Worm (Caenorhabditis elegans): ENCODE data around the gene C30G12.4.

C30G12.4 gene

ce11 chrII:7232517-7232916 is 29.4 kb upstream of the C30G12.4 start, which contains the start of gene ctsa-3.1:
Gene ctsa-3.1 (plus strand): TSS chrII:7232853.
- TF ChIP-seq fkh-4 (tag; optimal IDR thresholded peaks at IDR 0.05; ENCODE audit: borderline replicate concordance) (no peak), elt-2 (tag; optimal IDR thresholded peaks at IDR 0.05) (peak; percentile 66), nhr-20 (tag; optimal IDR thresholded peaks at IDR 0.05) (no peak), nhr-237 (tag; optimal IDR thresholded peaks at IDR 0.05) (no peak), lin-14 (GFP tag; optimal IDR thresholded peaks at IDR 0.05) (peak; percentile 1), unc-30 (tag; optimal IDR thresholded peaks at IDR 0.05) (no peak), unc-62 (GFP tag; optimal IDR thresholded peaks at IDR 0.05) (no peak), nhr-28 (tag; optimal IDR thresholded peaks at IDR 0.05) (no peak), ceh-82 (tag; optimal IDR thresholded peaks at IDR 0.05) (no peak), nhr-71 (tag; optimal IDR thresholded peaks at IDR 0.05) (no peak), alr-1 (tag; optimal IDR thresholded peaks at IDR 0.05; ENCODE audit: borderline replicate concordance) (no peak), nhr-77 (tag; optimal IDR thresholded peaks at IDR 0.05) (no peak), rnt-1 (tag; optimal IDR thresholded peaks at IDR 0.05) (no peak)

ce11 chrII:7233274-7233673 is 28.7 kb upstream of the C30G12.4 start:
- TF ChIP-seq elt-2 (tag; optimal IDR thresholded peaks at IDR 0.05) (peak; percentile 32), fkh-8 (tag; optimal IDR thresholded peaks at IDR 0.05) (no peak), F16B12.6 (tag; optimal IDR thresholded peaks at IDR 0.05) (no peak), lin-35 (GFP tag; optimal IDR thresholded peaks at IDR 0.05) (peak in 1 of 2 experiments; percentile 4), efl-1 (optimal IDR thresholded peaks at IDR 0.05) (no peak), efl-1 (GFP tag; optimal IDR thresholded peaks at IDR 0.05 in 1 of 2) (peak in 1 of 2 experiments; percentile 65), blmp-1 (tag; optimal IDR thresholded peaks at IDR 0.05) (no peak)

- TF ChIP-seq fos-1 (tag; optimal IDR thresholded peaks at IDR 0.05) (no peak), lin-35 (GFP tag; optimal IDR thresholded peaks at IDR 0.05) (peak in 1 of 2 experiments; percentile 17), nhr-71 (tag; optimal IDR thresholded peaks at IDR 0.05) (peak; percentile 2), elt-2 (tag; optimal IDR thresholded peaks at IDR 0.05) (peak; percentile 8), lin-13 (GFP tag; optimal IDR thresholded peaks at IDR 0.05) (no peak), efl-1 (optimal IDR thresholded peaks at IDR 0.05) (no peak), efl-1 (GFP tag; optimal IDR thresholded peaks at IDR 0.05 in 1 of 2) (peak in 1 of 2 experiments; percentile 33)
Measured at ce11 chrII:7236937-7237336, 25.0 kb upstream of the C30G12.4 start.

- TF ChIP-seq mdl-1 (tag; optimal IDR thresholded peaks at IDR 0.05) (peak in 1 of 2 experiments; percentile 2), nhr-71 (tag; optimal IDR thresholded peaks at IDR 0.05) (peak; percentile 16), irx-1 (tag; optimal IDR thresholded peaks at IDR 0.05) (no peak), fkh-4 (tag; optimal IDR thresholded peaks at IDR 0.05; ENCODE audit: borderline replicate concordance) (no peak), sptf-1 (tag; optimal IDR thresholded peaks at IDR 0.05) (no peak), unc-62 (GFP tag; optimal IDR thresholded peaks at IDR 0.05) (no peak), elt-2 (tag; optimal IDR thresholded peaks at IDR 0.05) (peak; percentile 95), lin-35 (GFP tag; optimal IDR thresholded peaks at IDR 0.05) (peak in 1 of 2 experiments; percentile 53), grh-1 (GFP tag; IDR thresholded peaks at IDR 0.05) (no peak), F16B12.6 (tag; optimal IDR thresholded peaks at IDR 0.05) (no peak), nhr-11 (tag; optimal IDR thresholded peaks at IDR 0.05) (no peak), nhr-12 (tag; optimal IDR thresholded peaks at IDR 0.05) (no peak), nhr-20 (tag; optimal IDR thresholded peaks at IDR 0.05) (peak; percentile 23), lin-14 (GFP tag; optimal IDR thresholded peaks at IDR 0.05) (no peak), nhr-19 (GFP tag; conservative IDR thresholded peaks at IDR 0.05) (peak; percentile 68), efl-1 (optimal IDR thresholded peaks at IDR 0.05) (no peak), efl-1 (GFP tag; optimal IDR thresholded peaks at IDR 0.05 in 1 of 2) (peak in 1 of 2 experiments; percentile 87), jun-1 (tag; optimal IDR thresholded peaks at IDR 0.05) (no peak), hlh-4 (tag; optimal IDR thresholded peaks at IDR 0.05) (no peak), C16A3.4 (tag; optimal IDR thresholded peaks at IDR 0.05) (no peak)
Measured at ce11 chrII:7238248-7238647, 23.7 kb upstream of the C30G12.4 start, which contains the start of gene aqp-1. Gene aqp-1 (minus strand): TSS chrII:7238349.

- no peak for TF ChIP-seq nhr-47 (tag; optimal IDR thresholded peaks at IDR 0.05)
- peak; percentile 60 for TF ChIP-seq nhr-85 (tag)
- TF ChIP-seq efl-1 (optimal IDR thresholded peaks at IDR 0.05): no peak
- TF ChIP-seq efl-1 (GFP tag; optimal IDR thresholded peaks at IDR 0.05 in 1 of 2): peak in 1 of 2 experiments; percentile 52
- no peak for TF ChIP-seq fkh-10 (GFP tag; optimal IDR thresholded peaks at IDR 0.05)
- TF ChIP-seq lin-14 (GFP tag; optimal IDR thresholded peaks at IDR 0.05): peak; percentile 31
Measured at ce11 chrII:7238791-7239190, 23.2 kb upstream of the C30G12.4 start.

Data from whole organism, L1 larva.